Fruit fly (Drosophila melanogaster): ENCODE data around the gene mfrn.

Gene mfrn

DNA sequence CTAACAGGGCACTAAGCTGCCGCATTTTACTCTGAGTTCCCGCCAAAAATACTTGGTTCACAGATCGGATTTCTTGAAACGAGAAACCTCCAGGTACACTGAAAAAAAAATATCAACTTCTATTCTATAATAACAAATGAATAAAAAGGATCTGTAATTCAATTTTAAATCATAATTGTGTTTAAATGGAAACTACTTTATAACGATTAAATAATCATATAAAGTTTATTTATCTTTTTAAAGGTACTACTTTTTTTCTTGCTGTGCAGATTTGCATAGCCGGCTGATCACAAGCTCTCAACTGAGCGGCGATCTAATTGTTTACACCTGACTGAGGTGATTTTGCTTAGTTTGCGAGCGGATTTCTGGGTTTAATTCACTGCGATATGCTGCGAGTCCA lies 39.5 kb upstream of the mfrn start (continued):
- TF ChIP-seq Asciz (GFP tag; optimal IDR thresholded peaks at IDR 0.05) (peak; percentile 8), hb (GFP tag; IDR thresholded peaks at IDR 0.05; ENCODE audit: partially characterized antibody) (no peak), Nf-YC (tag; optimal IDR thresholded peaks at IDR 0.05) (peak; percentile 17), NfI (GFP tag; optimal IDR thresholded peaks at IDR 0.05) (peak; percentile 55), CG18262 (tag; optimal IDR thresholded peaks at IDR 0.05) (peak; percentile 66), NC2β (GFP tag; optimal IDR thresholded peaks at IDR 0.05) (no peak), Dll (GFP tag; IDR thresholded peaks at IDR 0.05; ENCODE audit: partially characterized antibody) (no peak), repo (GFP tag; optimal IDR thresholded peaks at IDR 0.05) (no peak), nom (GFP tag; optimal IDR thresholded peaks at IDR 0.05) (no peak), tap (tag; optimal IDR thresholded peaks at IDR 0.05) (peak; percentile 40), Ssrp (tag; optimal IDR thresholded peaks at IDR 0.05) (peak; percentile 70), CG34376 (GFP tag; optimal IDR thresholded peaks at IDR 0.05) (no peak), kni (GFP tag; optimal IDR thresholded peaks at IDR 0.05) (no peak), CG12219 (GFP tag; optimal IDR thresholded peaks at IDR 0.05) (no peak), pho (GFP tag; optimal IDR thresholded peaks at IDR 0.05) (peak; percentile 17), CG8290 (GFP tag; optimal IDR thresholded peaks at IDR 0.05) (no peak), CG8290 (tag; optimal IDR thresholded peaks at IDR 0.05) (no peak), cas (GFP tag; IDR thresholded peaks at IDR 0.05) (peak; percentile 67), jigr1 (GFP tag; IDR thresholded peaks at IDR 0.05) (no peak), Aef1 (GFP tag; IDR thresholded peaks at IDR 0.05) (peak; percentile 53; the same call in 2 of the 3 replicates), Awh (GFP tag; IDR thresholded peaks at IDR 0.05) (peak; percentile 38; the same call in 1 of the 2 replicates), CG4617 (GFP tag; optimal IDR thresholded peaks at IDR 0.05; ENCODE audit: borderline replicate concordance) (no peak), Rx (GFP tag; IDR thresholded peaks at IDR 0.05) (no peak), slbo (GFP tag; IDR thresholded peaks at IDR 0.05) (peak; percentile 90), CG17186 (GFP tag; optimal IDR thresholded peaks at IDR 0.05) (no peak), ttk (GFP tag; IDR thresholded peaks at IDR 0.05) (peak; percentile 56; the same call in 1 of the 2 replicates), al (GFP tag; IDR thresholded peaks at IDR 0.05) (peak; percentile 78), CG17568 (GFP tag; optimal IDR thresholded peaks at IDR 0.05) (no peak), CG14710 (tag; optimal IDR thresholded peaks at IDR 0.05) (peak; percentile 35), Hmr (GFP tag; optimal IDR thresholded peaks at IDR 0.05) (peak; percentile 69), CG3838 (GFP tag; optimal IDR thresholded peaks at IDR 0.05) (no peak), crc (GFP tag; optimal IDR thresholded peaks at IDR 0.05) (no peak), CG10267 (tag; optimal IDR thresholded peaks at IDR 0.05) (peak; percentile 60), caup (GFP tag; optimal IDR thresholded peaks at IDR 0.05; ENCODE audit: severe bottlenecking) (peak; percentile 34), CG1233 (GFP tag; optimal IDR thresholded peaks at IDR 0.05) (no peak), Dip3 (GFP tag; optimal IDR thresholded peaks at IDR 0.05) (peak; percentile 19), CG2712 (tag; optimal IDR thresholded peaks at IDR 0.05) (peak; percentile 71), CG16863 (GFP tag; optimal IDR thresholded peaks at IDR 0.05) (no peak), so (GFP tag; IDR thresholded peaks at IDR 0.05) (peak; percentile 69; the same call in 2 of the 3 replicates), fd102C (GFP tag; optimal IDR thresholded peaks at IDR 0.05) (no peak), CG18476 (GFP tag; optimal IDR thresholded peaks at IDR 0.05) (peak; percentile 24), dm (GFP tag; optimal IDR thresholded peaks at IDR 0.05) (no peak), bsh (GFP tag; optimal IDR thresholded peaks at IDR 0.05) (peak in 1 of 2 experiments; percentile 74), BEAF-32 (GFP tag; optimal IDR thresholded peaks at IDR 0.05) (no peak), pzg (GFP tag; optimal IDR thresholded peaks at IDR 0.05) (no peak), CG7786 (GFP tag; optimal IDR thresholded peaks at IDR 0.05) (no peak), Lpt (GFP tag; optimal IDR thresholded peaks at IDR 0.05) (no peak), stwl (tag; optimal IDR thresholded peaks at IDR 0.05) (no peak), Camta (GFP tag; optimal IDR thresholded peaks at IDR 0.05) (no peak), CG6272 (GFP tag; IDR thresholded peaks at IDR 0.05) (peak; percentile 44; the same call in 1 of the 2 replicates), CG4820 (GFP tag; optimal IDR thresholded peaks at IDR 0.05) (peak; percentile 46)

Data from whole organism, embryonic.